Worm (Caenorhabditis elegans) whole organism, L4 larva: ENCODE measurements around the gene fbxl-4.

ENCODE experiments used
- D1046.2 ChIP-seq: fragments of 200-800 bp; sonication (Bioruptor generic); IDR thresholded peaks from 2 replicates; pipeline ENCODE4 v1.3.6; 2022; ENCODE audit warnings: missing genetic modification characterization, missing compliant biosample characterization
- aha-1 ChIP-seq: fragments of 150-350 bp; peaks from one replicate; lab custom pipeline; 2014; ENCODE audit warnings: missing biosample characterization, missing genetic modification characterization
- arid-1 ChIP-seq: fragments of 200-800 bp; sonication (Bioruptor generic); conservative IDR thresholded peaks from 2 replicates; pipeline ENCODE4 v1.3.6; 2022; ENCODE audit warnings: missing genetic modification reagents, missing genetic modification characterization, missing compliant biosample characterization
- attf-4 ChIP-seq: sonication (generic microtip); optimal IDR thresholded peaks from 3 replicates; lab custom pipeline; 2017; ENCODE audit warnings: missing biosample characterization, missing genetic modification characterization
- ceh-32 ChIP-seq: sonication (generic microtip); optimal IDR thresholded peaks from 2 replicates; lab custom pipeline; 2016; ENCODE audit warnings: mild to moderate bottlenecking, missing genetic modification characterization, missing compliant biosample characterization; ENCODE audit not compliant: poor library complexity
- ceh-44 ChIP-seq: fragments of 200-800 bp; sonication (Bioruptor generic); IDR thresholded peaks from 2 replicates; pipeline ENCODE4 v1.3.6; 2022; ENCODE audit warnings: missing genetic modification reagents, missing genetic modification characterization, missing compliant biosample characterization
- daf-16 ChIP-seq, 3 experiments: sonication (generic microtip); optimal IDR thresholded peaks; 2 replicates each; lab custom pipeline; 2016 to 2017; ENCODE audit warnings: missing genetic modification characterization in 3 of 3, missing genetic modification reagents in 3 of 3, mild to moderate bottlenecking in 2 of 3, missing compliant biosample characterization in 2 of 3, missing biosample characterization in 1 of 3, moderate library complexity in 1 of 3
- dmd-9 ChIP-seq: fragments of 200-800 bp; sonication (Bioruptor generic); IDR thresholded peaks from 2 replicates; pipeline ENCODE4 v1.3.6; 2022; ENCODE audit warnings: missing genetic modification reagents, missing genetic modification characterization, missing compliant biosample characterization
- dpl-1 ChIP-seq: fragments of 150-350 bp; optimal IDR thresholded peaks from 2 replicates; lab custom pipeline; 2014; ENCODE audit warnings: missing biosample characterization, missing genetic modification reagents, missing genetic modification characterization
- egl-43 ChIP-seq: fragments of 200-800 bp; sonication (Bioruptor generic); IDR thresholded peaks from 2 replicates; pipeline ENCODE4 v1.3.6; 2022; ENCODE audit warnings: missing genetic modification reagents, missing genetic modification characterization, missing compliant biosample characterization
- hlh-30 ChIP-seq: sonication (generic microtip); optimal IDR thresholded peaks from 2 replicates; lab custom pipeline; 2017; ENCODE audit warnings: antibody characterized with exemption, mild to moderate bottlenecking, missing genetic modification characterization, missing compliant biosample characterization; ENCODE audit not compliant: insufficient read depth
- madf-9 ChIP-seq: fragments of 200-800 bp; sonication (Bioruptor generic); conservative IDR thresholded peaks from 2 replicates; pipeline ENCODE4 v1.3.6; 2022; ENCODE audit warnings: missing genetic modification reagents, missing genetic modification characterization, missing compliant biosample characterization
- mdt-29 ChIP-seq: fragments of 200-800 bp; sonication (Bioruptor generic); IDR thresholded peaks from 2 replicates; pipeline ENCODE4 v1.3.6; 2022; ENCODE audit warnings: missing genetic modification reagents, missing genetic modification characterization, missing compliant biosample characterization
- mes-2 ChIP-seq: sonication (generic microtip); optimal IDR thresholded peaks from 2 replicates; lab custom pipeline; 2016; ENCODE audit warnings: missing genotype, mild to moderate bottlenecking, missing genetic modification characterization, missing compliant biosample characterization; ENCODE audit not compliant: poor library complexity, severe bottlenecking
- nhr-102 ChIP-seq: sonication (generic microtip); optimal IDR thresholded peaks from 2 replicates; lab custom pipeline; 2016; ENCODE audit warnings: mild to moderate bottlenecking, missing genetic modification characterization, moderate library complexity, missing compliant biosample characterization
- nhr-11 ChIP-seq: fragments of 150-350 bp; optimal IDR thresholded peaks from 2 replicates; lab custom pipeline; 2014; ENCODE audit warnings: missing biosample characterization, missing genetic modification characterization
- nhr-111 ChIP-seq: fragments of 200-800 bp; sonication (Bioruptor generic); optimal IDR thresholded peaks from 2 replicates; lab custom pipeline; 2018; ENCODE audit warnings: mild to moderate bottlenecking, missing genetic modification characterization, missing compliant biosample characterization
- nhr-25 ChIP-seq: sonication (generic microtip); optimal IDR thresholded peaks from 2 replicates; lab custom pipeline; 2017; ENCODE audit warnings: missing genetic modification characterization, mild to moderate bottlenecking, missing compliant biosample characterization, antibody characterized with exemption, moderate library complexity, borderline replicate concordance; ENCODE audit not compliant: insufficient read depth
- nhr-77 ChIP-seq: fragments of 150-350 bp; optimal IDR thresholded peaks from 2 replicates; lab custom pipeline; 2014; ENCODE audit warnings: missing biosample characterization, missing genetic modification characterization
- rbr-2 ChIP-seq: sonication (generic microtip); optimal IDR thresholded peaks from 2 replicates; lab custom pipeline; 2016; ENCODE audit warnings: missing genotype, missing genetic modification characterization, missing compliant biosample characterization
- set-16 ChIP-seq: fragments of 200-800 bp; sonication (Bioruptor generic); IDR thresholded peaks from 2 replicates; pipeline ENCODE4 v1.3.6; 2022; ENCODE audit warnings: missing genetic modification reagents, missing genetic modification characterization, missing compliant biosample characterization
- skn-1 ChIP-seq: fragments of 150-350 bp; optimal IDR thresholded peaks from 2 replicates; lab custom pipeline; 2014; ENCODE audit warnings: missing biosample characterization, missing genetic modification characterization
- snpc-1.2 ChIP-seq: fragments of 200-800 bp; sonication (Bioruptor generic); IDR thresholded peaks from 2 replicates; pipeline ENCODE4 v1.3.6; 2022; ENCODE audit warnings: missing genetic modification reagents, missing genetic modification characterization, missing compliant biosample characterization
- spr-3 ChIP-seq: fragments of 200-800 bp; sonication (Bioruptor generic); optimal IDR thresholded peaks from 2 replicates; lab custom pipeline; 2018; ENCODE audit warnings: mild to moderate bottlenecking, missing genetic modification characterization, missing compliant biosample characterization
- tag-97 ChIP-seq: fragments of 200-800 bp; sonication (Bioruptor generic); IDR thresholded peaks from 2 replicates; pipeline ENCODE4 v1.3.6; 2022; ENCODE audit warnings: missing genetic modification characterization, missing compliant biosample characterization
- unc-39 ChIP-seq: sonication (generic microtip); optimal IDR thresholded peaks from 2 replicates; lab custom pipeline; 2017; ENCODE audit warnings: missing biosample characterization, missing genetic modification characterization
- unc-62 ChIP-seq, 3 experiments: fragments of 150-350 bp in 1 of 3; sonication (generic microtip); optimal IDR thresholded peaks in 2 of 3; peaks in 1 of 3; 1 replicate in 1 of 3; 2 replicates in 2 of 3; lab custom pipeline; 2014 to 2017; ENCODE audit warnings: missing biosample characterization in 3 of 3, missing genetic modification characterization in 3 of 3, missing genetic modification reagents in 3 of 3, missing genotype in 1 of 3
- zag-1 ChIP-seq: fragments of 150-350 bp; optimal IDR thresholded peaks from 2 replicates; lab custom pipeline; 2014; ENCODE audit warnings: missing biosample characterization, missing genetic modification characterization
- zfp-3 ChIP-seq: fragments of 200-800 bp; sonication (Bioruptor generic); conservative IDR thresholded peaks from 2 replicates; pipeline ENCODE4 v1.3.6; 2022; ENCODE audit warnings: missing genetic modification reagents, missing genetic modification characterization, missing compliant biosample characterization
- ztf-11 ChIP-seq: fragments of 150-350 bp; optimal IDR thresholded peaks from 2 replicates; lab custom pipeline; 2014; ENCODE audit warnings: missing biosample characterization, missing genetic modification characterization

Gene fbxl-4

DNA sequence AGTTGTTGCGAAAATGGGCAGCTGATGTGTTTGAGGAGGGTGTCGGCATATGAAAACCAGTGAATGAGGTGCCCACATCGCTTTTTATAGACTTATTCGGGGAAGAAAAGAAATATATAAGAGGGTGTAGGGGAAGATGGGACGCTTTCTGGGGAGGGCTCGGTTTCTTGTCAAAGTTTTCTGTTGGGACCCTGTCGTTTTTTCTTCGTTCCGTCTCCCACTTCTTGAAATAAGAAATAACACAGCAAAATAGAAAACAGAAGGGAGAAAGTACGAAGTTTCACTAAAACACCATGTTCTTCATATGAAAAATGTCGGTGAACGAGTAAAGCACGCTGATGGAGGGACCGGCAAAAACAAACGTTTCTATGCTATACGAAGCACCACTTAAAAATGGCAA is 19.0 kb upstream of the fbxl-4 start, which contains the start of gene dop-3:
Gene dop-3 (minus strand): TSS at position 101 of the 400 bp plus-strand sequence.
- TF ChIP-seq snpc-1.2 (GFP tag; lab: Robert Waterston, UW) (no peak), unc-62 (GFP tag; optimal IDR thresholded peaks at IDR 0.05 in 1 of 2; lab: Kevin White, UChicago) (peak in 1 of 2 experiments; percentile 71), unc-62 (tag; optimal IDR thresholded peaks at IDR 0.05; lab: Kevin White, UChicago) (no peak), dpl-1 (no peak)

DNA sequence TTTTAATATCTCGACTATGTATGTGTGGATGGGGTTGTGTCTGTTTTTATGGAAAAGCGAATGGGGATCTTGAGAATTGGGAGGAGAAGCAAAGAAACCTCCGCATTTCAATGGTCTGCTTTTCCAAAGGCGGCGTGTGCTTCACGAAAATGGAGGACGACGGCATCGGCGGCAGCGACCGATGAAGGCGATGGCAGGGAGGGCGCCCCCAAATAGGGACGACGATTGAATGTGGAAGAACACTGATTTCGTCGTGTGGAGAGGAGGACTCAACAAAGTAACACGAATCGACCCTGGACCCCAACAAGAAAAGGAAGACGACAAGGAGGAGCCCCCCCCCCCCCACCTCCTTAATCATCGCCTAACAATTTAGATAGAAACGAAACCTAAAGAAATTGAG is 15.6 kb upstream of the fbxl-4 start:
- TF ChIP-seq nhr-77 (no peak), attf-4 (tag; lab: Kevin White, UChicago) (no peak), unc-39 (tag; lab: Kevin White, UChicago) (no peak), set-16 (GFP tag; lab: Robert Waterston, UW) (peak; percentile 57), rbr-2 (tag; lab: Kevin White, UChicago) (no peak), mdt-29 (GFP tag; lab: Robert Waterston, UW) (no peak), ceh-32 (tag; lab: Kevin White, UChicago) (no peak), spr-3 (GFP tag; lab: Kevin White, UChicago) (no peak), skn-1 (no peak)
- TF ChIP-seq, all 104 proteins: peak for 1

DNA sequence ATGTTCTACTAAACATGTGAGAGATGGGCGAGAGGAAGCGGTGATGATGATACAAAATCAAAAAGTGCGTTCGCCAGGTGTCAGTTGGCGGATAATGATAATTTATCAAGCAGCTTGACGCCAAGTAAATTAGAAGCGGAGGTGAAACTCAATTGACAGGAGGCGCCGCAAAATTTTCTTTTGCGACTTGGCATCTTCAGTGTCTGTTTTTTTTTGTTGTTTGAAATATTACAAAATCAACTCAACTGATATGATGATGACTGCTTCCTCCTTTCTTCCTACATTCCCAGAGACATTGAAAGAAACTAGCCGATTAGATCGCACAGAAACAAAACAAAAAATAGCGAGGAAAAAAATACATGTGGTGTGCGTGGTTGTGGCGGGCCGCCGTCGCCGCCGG is 12.6 kb upstream of the fbxl-4 start:
- peak in 1 of 2 experiments; percentile 95 for TF ChIP-seq unc-62 (GFP tag; optimal IDR thresholded peaks at IDR 0.05 in 1 of 2; lab: Kevin White, UChicago)
- no peak for TF ChIP-seq unc-62 (tag; optimal IDR thresholded peaks at IDR 0.05; lab: Kevin White, UChicago)
- no peak for TF ChIP-seq mdt-29 (GFP tag; lab: Robert Waterston, UW)

DNA sequence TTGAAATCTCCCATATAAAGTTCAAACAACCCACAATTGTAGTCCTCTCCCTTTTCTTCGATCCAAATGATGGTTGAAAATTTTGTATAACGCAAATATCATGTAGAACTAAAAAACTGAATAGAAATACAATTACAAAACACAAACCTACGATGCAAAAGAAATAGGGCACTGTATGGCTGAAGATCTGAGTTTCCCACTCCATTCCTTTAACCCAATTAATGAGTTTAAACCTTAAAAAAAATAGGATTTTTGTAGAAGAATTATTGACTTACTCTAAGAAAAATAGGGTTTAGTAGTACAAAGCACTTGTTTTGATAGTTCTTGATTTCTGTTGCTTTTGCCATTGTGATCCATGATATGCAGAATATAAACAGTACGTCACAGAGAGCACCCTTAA is 5.2 kb upstream of the fbxl-4 start:
- TF ChIP-seq unc-62 (GFP tag; optimal IDR thresholded peaks at IDR 0.05 in 1 of 2; lab: Kevin White, UChicago), result peak in 1 of 2 experiments; percentile 93
- no peak for TF ChIP-seq unc-62 (tag; optimal IDR thresholded peaks at IDR 0.05; lab: Kevin White, UChicago)
- TF ChIP-seq nhr-111 (GFP tag; lab: Kevin White, UChicago), result no peak
- TF ChIP-seq, all 104 proteins: peak for 1

- no peak for TF ChIP-seq egl-43 (GFP tag; lab: Robert Waterston, UW)
- no peak for TF ChIP-seq tag-97 (GFP tag; lab: Robert Waterston, UW)
- peak; percentile 51 for TF ChIP-seq nhr-11 (tag; lab: Kevin White, UChicago)
- TF ChIP-seq arid-1 (GFP tag; lab: Robert Waterston, UW), result no peak
- no peak for TF ChIP-seq zfp-3 (GFP tag; lab: Robert Waterston, UW)
- TF ChIP-seq ztf-11, result no peak
- TF ChIP-seq madf-9 (GFP tag; lab: Robert Waterston, UW), result no peak
- no peak for TF ChIP-seq nhr-102 (tag; lab: Kevin White, UChicago)
- TF ChIP-seq aha-1, result peak; percentile 95
- peak; percentile 29 for TF ChIP-seq hlh-30 (tag; lab: Kevin White, UChicago)
- no peak for TF ChIP-seq dmd-9 (GFP tag; lab: Robert Waterston, UW)
- TF ChIP-seq ceh-44, result no peak
- TF ChIP-seq nhr-25 (tag; lab: Kevin White, UChicago), result no peak
- no peak for TF ChIP-seq mes-2
- TF ChIP-seq nhr-111 (GFP tag; lab: Kevin White, UChicago), result no peak
- peak in 1 of 2 experiments; percentile 63 for TF ChIP-seq daf-16 (GFP tag; optimal IDR thresholded peaks at IDR 0.05; lab: Kevin White, UChicago)
- no peak for TF ChIP-seq daf-16 (tag; optimal IDR thresholded peaks at IDR 0.05; lab: Kevin White, UChicago)
- no peak for TF ChIP-seq zag-1 (tag; lab: Kevin White, UChicago)
- no peak for TF ChIP-seq D1046.2 (GFP tag; lab: Robert Waterston, UW)
Measured at ce11 chrX:6591674-6592073, 3.1 kb downstream of the fbxl-4 start.
